Worm (Caenorhabditis elegans) whole organism, mixed stage, embryonic: Measurements from ENCODE around the gene F59G1.4.

ENCODE experiments used
- bed-3 ChIP-seq: fragments of 200-800 bp; sonication (Bioruptor generic); optimal IDR thresholded peaks from 3 replicates; lab custom pipeline; 2018; ENCODE audit warnings: mild to moderate bottlenecking, missing genetic modification characterization, moderate library complexity, missing compliant biosample characterization
- blmp-1 ChIP-seq: fragments of 150-350 bp; optimal IDR thresholded peaks from 2 replicates; lab custom pipeline; 2014; ENCODE audit warnings: missing biosample characterization, missing genetic modification characterization
- ceh-43 ChIP-seq: fragments of 200-800 bp; sonication (Bioruptor generic); optimal IDR thresholded peaks from 2 replicates; lab custom pipeline; 2018; ENCODE audit warnings: mild to moderate bottlenecking, missing genetic modification characterization, moderate library complexity, missing compliant biosample characterization
- ceh-83 ChIP-seq: fragments of 200-800 bp; sonication (Bioruptor generic); optimal IDR thresholded peaks from 2 replicates; lab custom pipeline; 2018; ENCODE audit warnings: mild to moderate bottlenecking, missing genetic modification characterization, missing compliant biosample characterization
- ces-1 ChIP-seq: fragments of 150-350 bp; optimal IDR thresholded peaks from 2 replicates; lab custom pipeline; 2014; ENCODE audit warnings: missing biosample characterization, missing genetic modification reagents, missing genetic modification characterization
- cnd-1 ChIP-seq: fragments of 200-800 bp; sonication (Bioruptor generic); optimal IDR thresholded peaks from 2 replicates; lab custom pipeline; 2018; ENCODE audit warnings: mild to moderate bottlenecking, missing genetic modification characterization, missing compliant biosample characterization
- elt-1 ChIP-seq: sonication (generic microtip); optimal IDR thresholded peaks from 2 replicates; lab custom pipeline; 2017; ENCODE audit warnings: missing genetic modification characterization, mild to moderate bottlenecking, missing compliant biosample characterization, antibody characterized with exemption, moderate library complexity, borderline replicate concordance; ENCODE audit not compliant: insufficient read depth
- elt-3 ChIP-seq: fragments of 150-350 bp; optimal IDR thresholded peaks from 2 replicates; lab custom pipeline; 2014; ENCODE audit warnings: missing biosample characterization, missing genetic modification characterization
- flh-1 ChIP-seq: fragments of 200-800 bp; sonication (Bioruptor generic); optimal IDR thresholded peaks from 2 replicates; lab custom pipeline; 2018; ENCODE audit warnings: mild to moderate bottlenecking, missing genetic modification characterization, moderate library complexity, missing compliant biosample characterization
- ham-2 ChIP-seq: fragments of 200-800 bp; sonication (Bioruptor generic); optimal IDR thresholded peaks from 2 replicates; lab custom pipeline; 2018; ENCODE audit warnings: mild to moderate bottlenecking, missing genetic modification characterization, missing compliant biosample characterization
- hlh-1 ChIP-seq: fragments of 150-350 bp; optimal IDR thresholded peaks from 2 replicates; lab custom pipeline; 2014; ENCODE audit warnings: missing biosample characterization, missing genetic modification reagents, missing genetic modification characterization
- lin-13 ChIP-seq: fragments of 150-350 bp; optimal IDR thresholded peaks from 2 replicates; lab custom pipeline; 2014; ENCODE audit warnings: missing biosample characterization, missing genetic modification characterization
- lin-32 ChIP-seq: fragments of 200-800 bp; sonication (Bioruptor generic); optimal IDR thresholded peaks from 2 replicates; lab custom pipeline; 2018; ENCODE audit warnings: mild to moderate bottlenecking, missing genetic modification characterization, missing compliant biosample characterization
- lsy-2 ChIP-seq: fragments of 150-350 bp; optimal IDR thresholded peaks from 2 replicates; lab custom pipeline; 2014; ENCODE audit warnings: missing biosample characterization, missing genetic modification characterization
- mep-1 ChIP-seq: fragments of 150-350 bp; optimal IDR thresholded peaks from 2 replicates; lab custom pipeline; 2017; ENCODE audit warnings: missing biosample characterization, missing genetic modification reagents, missing genetic modification characterization, inconsistent platforms
- nhr-12 ChIP-seq: fragments of 150-350 bp; optimal IDR thresholded peaks from 2 replicates; lab custom pipeline; 2014; ENCODE audit warnings: missing biosample characterization, missing genetic modification characterization
- nhr-2 ChIP-seq: fragments of 150-350 bp; optimal IDR thresholded peaks from 2 replicates; lab custom pipeline; 2014; ENCODE audit warnings: missing biosample characterization, missing genetic modification characterization
- nhr-237 ChIP-seq: fragments of 150-350 bp; optimal IDR thresholded peaks from 2 replicates; lab custom pipeline; 2014; ENCODE audit warnings: missing biosample characterization, missing genetic modification characterization
- nhr-28 ChIP-seq: fragments of 150-350 bp; optimal IDR thresholded peaks from 2 replicates; lab custom pipeline; 2014; ENCODE audit warnings: missing biosample characterization, missing genetic modification characterization
- nhr-76 ChIP-seq: sonication (generic microtip); optimal IDR thresholded peaks from 2 replicates; lab custom pipeline; 2017; ENCODE audit warnings: missing biosample characterization, missing genetic modification characterization
- pha-4 ChIP-seq: fragments of 150-350 bp; optimal IDR thresholded peaks from 2 replicates; lab custom pipeline; 2018; ENCODE audit warnings: missing biosample characterization, missing genetic modification reagents, missing genetic modification characterization
- sem-2 ChIP-seq: fragments of 200-800 bp; sonication (Bioruptor generic); optimal IDR thresholded peaks from 2 replicates; lab custom pipeline; 2018; ENCODE audit warnings: mild to moderate bottlenecking, missing genetic modification characterization, missing compliant biosample characterization
- snpc-4 ChIP-seq: fragments of 150-350 bp; optimal IDR thresholded peaks from 2 replicates; lab custom pipeline; 2014; ENCODE audit warnings: missing biosample characterization, missing genetic modification characterization
- sptf-1 ChIP-seq: sonication (generic microtip); optimal IDR thresholded peaks from 2 replicates; lab custom pipeline; 2017; ENCODE audit warnings: mild to moderate bottlenecking, missing genetic modification characterization, moderate library complexity, missing compliant biosample characterization
- tbx-8 ChIP-seq: fragments of 200-800 bp; sonication (Bioruptor generic); optimal IDR thresholded peaks from 2 replicates; lab custom pipeline; 2018; ENCODE audit warnings: mild to moderate bottlenecking, missing genetic modification characterization, moderate library complexity, missing compliant biosample characterization
- unc-120 ChIP-seq: sonication (generic microtip); optimal IDR thresholded peaks from 2 replicates; lab custom pipeline; 2017; ENCODE audit warnings: missing genetic modification characterization, missing compliant biosample characterization; ENCODE audit not compliant: poor library complexity, severe bottlenecking
- unc-39 ChIP-seq: fragments of 150-350 bp; optimal IDR thresholded peaks from 2 replicates; lab custom pipeline; 2014; ENCODE audit warnings: missing biosample characterization, missing genetic modification characterization
- unc-62 ChIP-seq: fragments of 150-350 bp; optimal IDR thresholded peaks from 2 replicates; lab custom pipeline; 2014; ENCODE audit warnings: missing biosample characterization, missing genetic modification reagents, missing genetic modification characterization
- zip-8 ChIP-seq: fragments of 150-350 bp; optimal IDR thresholded peaks from 2 replicates; lab custom pipeline; 2014; ENCODE audit warnings: missing biosample characterization, missing genetic modification characterization
- ztf-11 ChIP-seq: fragments of 150-350 bp; optimal IDR thresholded peaks from 2 replicates; lab custom pipeline; 2014; ENCODE audit warnings: missing biosample characterization, missing genetic modification characterization

The F59G1.4 gene

DNA sequence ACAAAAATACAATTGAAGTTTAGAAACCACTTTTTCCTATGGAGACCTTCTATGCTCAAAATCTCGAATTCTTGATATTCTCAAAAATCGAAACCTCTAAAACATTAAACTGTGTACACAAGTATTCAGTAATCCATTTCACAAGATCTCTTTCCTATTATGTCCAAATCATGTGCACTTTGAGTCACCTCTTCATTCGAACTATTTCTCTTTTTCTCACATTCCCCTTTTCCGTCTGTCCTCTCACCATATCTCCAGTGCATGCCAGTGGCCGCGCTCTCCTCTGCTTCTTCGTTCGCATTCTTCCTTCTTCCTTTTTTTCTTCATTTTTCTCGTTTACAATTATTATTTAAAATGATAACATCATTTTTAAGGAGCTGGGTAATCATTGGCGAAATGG lies 46.6 kb downstream of the F59G1.4 start, which contains the start of gene F28B12.1:
TSS of gene F28B12.1 (plus strand) at position 335 of the 400 bp plus-strand sequence.
- no peak for TF ChIP-seq nhr-237

DNA sequence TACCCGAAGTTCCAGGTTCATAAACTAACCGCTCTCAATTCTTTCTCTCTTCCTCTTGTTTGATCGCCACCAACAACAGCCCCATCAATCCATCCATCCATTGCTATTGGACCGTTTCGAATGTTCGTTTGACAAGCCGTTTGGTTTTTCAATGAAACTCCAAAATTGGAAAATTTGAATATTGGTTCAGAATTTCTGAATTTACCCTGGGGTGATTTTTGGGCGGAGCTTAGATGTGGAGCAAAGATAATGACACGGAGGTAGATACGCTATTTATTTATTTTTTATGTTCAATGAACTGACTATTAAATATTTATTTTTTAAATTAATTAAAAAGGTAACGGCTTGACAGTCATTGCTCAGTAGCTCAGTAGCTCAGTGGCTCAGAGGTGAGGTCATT lies 48.3 kb downstream of the F59G1.4 start, which contains the start of gene B0034.2:
TSS of gene B0034.2 (minus strand) at position 101 of the 400 bp plus-strand sequence.
- TF ChIP-seq nhr-76 (no peak), unc-62 (no peak), zip-8 (tag; lab: Kevin White, UChicago) (no peak)

DNA sequence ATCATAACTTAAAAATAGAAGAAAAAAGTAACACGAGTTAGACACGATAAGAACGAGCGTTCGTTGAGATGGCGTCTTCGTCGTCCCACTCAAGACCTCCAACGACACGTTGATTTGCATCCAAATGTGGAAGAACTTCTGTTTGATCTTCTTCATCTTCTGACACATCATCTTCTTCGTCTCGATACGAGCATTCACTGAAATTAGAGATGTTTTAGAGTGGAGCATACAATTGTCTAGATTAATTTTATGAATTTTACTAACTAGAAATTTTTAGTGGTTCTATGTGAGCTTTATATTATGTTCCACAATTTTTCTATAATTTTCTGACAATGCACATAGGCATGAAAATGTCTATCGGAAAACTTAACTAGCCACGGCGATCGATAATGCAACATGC lies 49.8 kb downstream of the F59G1.4 start:
- no peak for TF ChIP-seq nhr-237
- no peak for TF ChIP-seq unc-62
- TF ChIP-seq pha-4 (tag; lab: Kevin White, UChicago), result no peak
- TF ChIP-seq flh-1 (GFP tag; lab: Kevin White, UChicago), result no peak
- TF ChIP-seq hlh-1 (tag; lab: Kevin White, UChicago), result no peak
- no peak for TF ChIP-seq sem-2
- TF ChIP-seq unc-39 (tag; lab: Kevin White, UChicago), result no peak
- no peak for TF ChIP-seq cnd-1 (tag; lab: Kevin White, UChicago)
- TF ChIP-seq nhr-12 (tag; lab: Kevin White, UChicago), result no peak
- no peak for TF ChIP-seq zip-8 (tag; lab: Kevin White, UChicago)
- TF ChIP-seq ztf-11 (tag; lab: Kevin White, UChicago), result no peak
- no peak for TF ChIP-seq ceh-43 (GFP tag; lab: Kevin White, UChicago)
- TF ChIP-seq sptf-1, result no peak
- no peak for TF ChIP-seq ham-2
- no peak for TF ChIP-seq bed-3 (GFP tag; lab: Kevin White, UChicago)
- TF ChIP-seq nhr-2 (tag; lab: Kevin White, UChicago), result no peak
- no peak for TF ChIP-seq elt-1 (tag; lab: Kevin White, UChicago)

DNA sequence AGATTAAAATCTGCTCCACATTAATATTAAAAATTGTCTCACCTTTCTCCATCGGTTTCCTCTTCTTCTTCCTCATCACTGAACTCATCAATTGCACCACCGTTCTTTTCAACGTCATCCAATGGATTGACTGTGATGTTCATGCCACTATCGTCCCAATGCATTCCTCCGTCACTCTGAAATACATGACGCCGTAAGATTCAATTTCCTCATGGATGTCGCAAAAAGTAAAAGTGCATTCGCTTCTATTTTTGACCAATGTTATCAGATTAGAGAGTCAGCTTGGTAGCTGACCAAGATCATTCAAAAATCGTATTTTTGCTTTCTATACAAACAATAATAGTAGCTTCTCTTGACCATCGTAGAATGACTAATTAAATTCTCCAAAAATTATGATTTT lies 50.5 kb downstream of the F59G1.4 start:
- no peak for TF ChIP-seq nhr-76
- no peak for TF ChIP-seq ham-2
- no peak for TF ChIP-seq unc-120
- TF ChIP-seq cnd-1 (tag; lab: Kevin White, UChicago), result no peak
- no peak for TF ChIP-seq ces-1 (GFP tag; lab: Kevin White, UChicago)
- TF ChIP-seq pha-4 (tag; lab: Kevin White, UChicago), result no peak
- TF ChIP-seq lin-32, result no peak
- TF ChIP-seq elt-1 (tag; lab: Kevin White, UChicago), result no peak
- TF ChIP-seq blmp-1 (tag; lab: Kevin White, UChicago), result no peak
- no peak for TF ChIP-seq elt-3
- TF ChIP-seq sptf-1, result no peak
- no peak for TF ChIP-seq nhr-28 (tag; lab: Kevin White, UChicago)
- TF ChIP-seq ceh-83 (GFP tag; lab: Kevin White, UChicago), result no peak
- TF ChIP-seq bed-3 (GFP tag; lab: Kevin White, UChicago), result no peak
- no peak for TF ChIP-seq flh-1 (GFP tag; lab: Kevin White, UChicago)
- no peak for TF ChIP-seq zip-8 (tag; lab: Kevin White, UChicago)
- no peak for TF ChIP-seq nhr-12 (tag; lab: Kevin White, UChicago)

DNA sequence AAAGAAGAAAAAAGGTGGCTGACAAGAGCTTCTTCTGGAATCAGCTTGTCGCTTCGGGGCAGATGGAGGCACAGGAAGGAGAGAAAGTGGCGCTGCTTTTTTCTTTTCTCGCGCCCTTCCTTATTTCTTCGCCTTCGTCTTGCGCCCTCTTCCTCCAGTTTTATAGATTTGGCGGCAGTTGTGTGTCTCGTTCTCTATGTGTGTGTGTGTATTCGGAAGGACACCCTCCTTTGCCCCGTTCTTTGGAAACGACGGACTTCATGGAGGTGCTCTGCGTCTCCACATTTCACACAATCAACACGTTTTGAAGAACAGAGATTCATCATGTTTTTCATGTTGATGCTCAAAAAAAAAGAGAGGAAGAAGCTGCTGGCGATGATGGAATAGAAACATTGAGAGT lies 52.7 kb downstream of the F59G1.4 start:
- TF ChIP-seq elt-1 (tag; lab: Kevin White, UChicago) (no peak), ceh-43 (GFP tag; lab: Kevin White, UChicago) (no peak), mep-1 (tag; lab: Kevin White, UChicago) (no peak), ham-2 (no peak)

DNA sequence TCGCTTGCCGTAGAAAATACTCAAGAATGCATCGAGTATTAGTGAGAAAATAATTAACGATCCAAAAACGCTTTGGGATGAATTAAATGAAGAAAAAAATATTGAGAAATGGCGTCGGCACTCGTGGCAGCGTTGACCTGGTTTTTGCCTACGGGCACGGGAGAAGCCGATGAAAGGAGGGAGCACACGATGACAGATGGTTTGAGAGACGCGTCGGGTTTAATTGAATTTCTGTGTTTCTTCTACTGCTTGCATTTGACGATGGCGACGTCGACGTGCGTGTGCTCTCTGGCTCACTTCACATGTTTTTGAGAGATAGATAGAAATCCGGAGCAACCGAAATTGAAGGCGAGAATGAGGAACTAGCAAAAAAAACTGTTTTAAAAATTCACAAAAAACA lies 54.7 kb downstream of the F59G1.4 start:
- TF ChIP-seq ztf-11 (tag; lab: Kevin White, UChicago) (no peak), ces-1 (GFP tag; lab: Kevin White, UChicago) (peak; percentile 79), blmp-1 (tag; lab: Kevin White, UChicago) (no peak), lsy-2 (no peak)

DNA sequence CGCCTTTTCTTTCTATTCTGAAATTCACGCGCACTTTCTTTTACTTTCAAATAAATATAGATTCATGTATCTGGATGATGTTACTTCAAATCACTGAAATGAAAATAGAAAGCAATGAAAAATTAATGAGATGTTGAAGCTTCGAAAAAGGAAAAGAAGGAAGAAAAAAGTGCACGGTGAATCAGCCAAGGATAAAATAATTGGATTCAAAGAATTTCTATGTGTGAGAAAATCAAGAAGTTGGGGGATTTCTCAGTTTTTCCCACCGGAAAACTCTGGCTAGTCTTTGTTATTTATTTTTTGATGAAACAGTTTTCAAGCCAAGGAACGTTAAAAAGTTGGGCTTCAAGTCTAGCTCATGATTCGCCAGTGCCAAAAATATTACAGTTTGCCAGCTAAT lies 55.8 kb downstream of the F59G1.4 start:
- no peak for TF ChIP-seq ceh-43 (GFP tag; lab: Kevin White, UChicago)
- TF ChIP-seq bed-3 (GFP tag; lab: Kevin White, UChicago), result no peak
- TF ChIP-seq unc-62, result no peak
- TF ChIP-seq snpc-4 (tag; lab: Kevin White, UChicago), result no peak
- TF ChIP-seq nhr-237, result no peak
- no peak for TF ChIP-seq ces-1 (GFP tag; lab: Kevin White, UChicago)
- no peak for TF ChIP-seq tbx-8
- TF ChIP-seq lin-13, result no peak
- TF ChIP-seq ceh-83 (GFP tag; lab: Kevin White, UChicago), result no peak
- no peak for TF ChIP-seq zip-8 (tag; lab: Kevin White, UChicago)
